Fruit fly (Drosophila melanogaster) whole organism: ENCODE measurements around the gene sol.

Experiments used
- CG8478 ChIP-seq: fragments of >200 bp; optimal IDR thresholded peaks from 2 replicates; lab custom pipeline; 2018; ENCODE audit warnings: inconsistent platforms
- Dll ChIP-seq: fragments of >200 bp; optimal IDR thresholded peaks from 2 replicates; lab custom pipeline; 2017
- EcR ChIP-seq, 2 experiments: fragments of >200 bp; optimal IDR thresholded peaks; 2 replicates each; lab custom pipeline; 2017; ENCODE audit warnings: missing biosample characterization in 2 of 2, missing genetic modification characterization in 2 of 2, missing genetic modification reagents in 2 of 2
- pan ChIP-seq: fragments of >200 bp; optimal IDR thresholded peaks from 2 replicates; lab custom pipeline; 2017
- psq ChIP-seq: fragments of >200 bp; optimal IDR thresholded peaks from 2 replicates; lab custom pipeline; 2017
- usp ChIP-seq: fragments of >200 bp; optimal IDR thresholded peaks from 2 replicates; lab custom pipeline; 2017; ENCODE audit warnings: missing biosample characterization, missing genetic modification characterization, mixed read lengths

Gene sol

dm6 chrX:21366311-21366990 is 16.4 kb downstream of the sol start:
- no peak for TF ChIP-seq psq (lab: Kevin White, UChicago)
- no peak for TF ChIP-seq pan (lab: Kevin White, UChicago)
- TF ChIP-seq usp (GFP tag; lab: Kevin White, UChicago): no peak

- TF ChIP-seq CG8478 (lab: Kevin White, UChicago) (peak; percentile 59), pan (lab: Kevin White, UChicago) (no peak)
These were observed 17.4 kb downstream of the sol start for dm6 chrX:21367363-21368072.

dm6 chrX:21368410-21368918 is 18.4 kb downstream of the sol start:
- TF ChIP-seq EcR (GFP tag; optimal IDR thresholded peaks at IDR 0.05; lab: Kevin White, UChicago): peak in 1 of 2 experiments; percentile 53
- no peak for TF ChIP-seq CG8478 (lab: Kevin White, UChicago)

DNA sequence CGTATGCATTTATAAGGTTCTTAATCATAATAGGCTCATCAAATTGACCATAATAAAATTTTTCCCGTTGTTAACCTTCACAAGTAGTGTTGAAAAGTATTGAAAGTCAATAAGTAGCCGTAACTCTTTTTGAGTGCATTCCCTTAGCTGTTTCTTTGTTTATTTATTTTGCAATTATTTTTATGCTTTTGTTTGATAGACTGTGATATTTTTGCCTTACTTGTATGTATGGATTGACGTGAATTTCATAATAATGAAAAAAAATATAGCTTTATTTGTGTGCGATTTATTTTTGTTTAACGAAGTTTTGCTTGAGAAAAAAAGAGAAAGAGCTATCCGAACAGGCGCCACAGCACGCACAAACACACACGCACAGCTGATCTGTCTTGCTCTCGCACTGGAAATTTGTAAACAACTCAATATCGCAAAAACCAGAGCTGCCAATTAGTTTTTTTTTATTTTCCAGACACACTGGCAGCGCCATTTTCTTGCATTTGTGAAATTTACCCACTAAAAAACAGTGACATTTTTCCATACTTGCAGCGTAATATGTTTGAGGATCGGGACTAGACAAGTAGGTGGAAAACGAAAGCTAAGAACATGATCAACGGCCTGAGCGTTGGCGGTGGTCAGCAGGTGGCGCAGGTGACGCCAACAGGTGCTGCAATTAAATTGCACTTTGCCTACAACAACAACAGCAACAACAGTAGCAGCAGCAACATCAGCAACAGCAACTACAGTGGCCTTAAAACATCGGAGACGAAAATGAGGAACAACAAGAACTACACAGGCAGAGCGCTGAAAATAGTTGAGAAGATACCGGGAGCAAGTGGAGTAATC is 19.3 kb downstream of the sol start:
- TF ChIP-seq CG8478 (lab: Kevin White, UChicago) (peak; percentile 31), usp (GFP tag; lab: Kevin White, UChicago) (no peak), pan (lab: Kevin White, UChicago) (no peak)

DNA sequence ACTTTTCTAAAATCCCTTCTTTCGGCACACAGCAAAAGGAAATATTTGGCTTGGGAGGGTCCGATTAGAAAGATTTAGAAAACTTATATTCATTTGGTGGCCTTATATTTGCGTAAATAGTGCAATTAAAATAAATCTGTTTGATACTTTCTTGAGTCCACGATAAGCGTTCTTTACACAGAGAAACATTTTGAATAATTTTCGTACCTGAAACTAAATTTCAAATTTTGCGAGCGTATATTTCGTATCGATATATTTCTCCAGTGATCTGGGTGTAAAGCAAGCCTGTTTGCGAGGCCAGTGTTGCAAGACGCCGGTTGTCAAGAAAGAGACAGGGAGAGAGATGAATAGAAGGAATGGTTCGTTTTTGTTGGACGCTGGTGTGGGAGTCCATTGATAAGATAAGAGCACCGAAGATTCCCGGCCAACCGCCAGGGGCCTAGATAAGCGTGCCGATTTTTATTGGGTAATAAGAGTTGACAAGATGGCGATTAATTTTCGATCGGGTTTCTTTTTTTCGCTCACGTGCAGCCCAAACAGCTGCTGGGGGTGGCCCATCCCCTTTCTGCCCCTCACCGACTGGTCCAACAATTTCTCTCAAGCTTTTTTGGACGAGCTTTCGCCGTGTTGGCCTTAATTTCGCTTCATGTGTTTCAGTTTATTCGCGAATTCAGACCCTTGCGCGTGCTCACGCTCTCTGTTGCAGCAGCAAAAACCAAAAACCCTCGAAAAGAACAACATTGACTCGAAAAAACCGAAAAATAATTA is 23.8 kb downstream of the sol start, which contains the start of gene slgA:
Gene slgA, plus strand, starts transcription at position 344 of the 768 bp plus-strand sequence.
- TF ChIP-seq EcR (GFP tag; optimal IDR thresholded peaks at IDR 0.05; lab: Kevin White, UChicago) (no peak), pan (lab: Kevin White, UChicago) (no peak), usp (GFP tag; lab: Kevin White, UChicago) (no peak)

dm6 chrX:21375595-21376047 is 25.5 kb downstream of the sol start:
- no peak for TF ChIP-seq Dll (lab: Kevin White, UChicago)
- TF ChIP-seq CG8478 (lab: Kevin White, UChicago): no peak
- no peak for TF ChIP-seq pan (lab: Kevin White, UChicago)
- no peak for TF ChIP-seq EcR (GFP tag; optimal IDR thresholded peaks at IDR 0.05; lab: Kevin White, UChicago)
- TF ChIP-seq psq (lab: Kevin White, UChicago): no peak
- no peak for TF ChIP-seq usp (GFP tag; lab: Kevin White, UChicago)

dm6 chrX:21378344-21378882 is 28.3 kb downstream of the sol start:
- TF ChIP-seq usp (GFP tag; lab: Kevin White, UChicago) (no peak), Dll (lab: Kevin White, UChicago) (no peak), pan (lab: Kevin White, UChicago) (no peak), CG8478 (lab: Kevin White, UChicago) (no peak), psq (lab: Kevin White, UChicago) (no peak), EcR (GFP tag; optimal IDR thresholded peaks at IDR 0.05; lab: Kevin White, UChicago) (no peak)

dm6 chrX:21387695-21388094 is 37.6 kb downstream of the sol start, which contains the start of gene Ddx56:
Gene Ddx56 (minus strand): TSS chrX:21387946.
- no peak for TF ChIP-seq CG8478 (lab: Kevin White, UChicago)
- no peak for TF ChIP-seq EcR (GFP tag; optimal IDR thresholded peaks at IDR 0.05; lab: Kevin White, UChicago)
- no peak for TF ChIP-seq psq (lab: Kevin White, UChicago)
- no peak for TF ChIP-seq Dll (lab: Kevin White, UChicago)
- TF ChIP-seq usp (GFP tag; lab: Kevin White, UChicago): no peak
- no peak for TF ChIP-seq pan (lab: Kevin White, UChicago)

DNA sequence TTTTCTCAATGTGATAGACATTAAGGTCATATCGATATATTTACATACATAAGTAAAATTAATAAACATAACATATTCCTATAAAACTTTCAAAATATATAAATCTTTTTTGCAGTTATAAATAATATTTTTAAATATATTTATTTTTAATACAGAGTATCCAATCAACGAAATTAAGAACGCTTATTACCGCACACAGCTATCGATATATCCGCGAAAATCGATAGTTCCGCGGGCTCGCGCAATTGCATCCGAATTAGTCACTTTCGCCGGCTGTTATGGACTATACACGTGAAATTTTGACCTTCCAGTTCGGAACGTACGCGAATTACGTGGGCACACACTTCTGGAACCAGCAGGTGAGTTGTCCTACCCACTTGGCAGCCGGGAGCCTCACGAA is 38.7 kb downstream of the sol start, which contains the start of gene mst:
Gene mst, plus strand, starts transcription at position 244 of the 400 bp plus-strand sequence.
- TF ChIP-seq psq (lab: Kevin White, UChicago) (no peak), EcR (GFP tag; optimal IDR thresholded peaks at IDR 0.05; lab: Kevin White, UChicago) (no peak), Dll (lab: Kevin White, UChicago) (no peak), pan (lab: Kevin White, UChicago) (no peak), CG8478 (lab: Kevin White, UChicago) (no peak), usp (GFP tag; lab: Kevin White, UChicago) (no peak)

dm6 chrX:21396860-21397459 is 46.9 kb downstream of the sol start, which contains the start of gene lcs:
Gene lcs (minus strand): TSS chrX:21397316.
- TF ChIP-seq psq (lab: Kevin White, UChicago): no peak
- no peak for TF ChIP-seq CG8478 (lab: Kevin White, UChicago)
- TF ChIP-seq EcR (GFP tag; optimal IDR thresholded peaks at IDR 0.05; lab: Kevin White, UChicago): no peak
- no peak for TF ChIP-seq pan (lab: Kevin White, UChicago)
- no peak for TF ChIP-seq usp (GFP tag; lab: Kevin White, UChicago)
- TF ChIP-seq Dll (lab: Kevin White, UChicago): no peak
